Worm (Caenorhabditis elegans) whole organism, early embryonic: Measurements from ENCODE around the gene lrpc-1.
A peak's percentile ranks its signal among the peaks of the same experiment; 100 is the strongest.

Experiments used
- B0310.2 ChIP-seq: sonication (generic microtip); optimal IDR thresholded peaks from 2 replicates; lab custom pipeline; 2016; ENCODE audit warnings: mild to moderate bottlenecking, missing genetic modification characterization, missing compliant biosample characterization
- F13C5.2 ChIP-seq: sonication (generic microtip); optimal IDR thresholded peaks from 2 replicates; lab custom pipeline; 2017; ENCODE audit warnings: mild to moderate bottlenecking, missing genetic modification characterization, inconsistent platforms, missing compliant biosample characterization
- aly-1 ChIP-seq: sonication (generic microtip); optimal IDR thresholded peaks from 2 replicates; lab custom pipeline; 2016; ENCODE audit warnings: missing genetic modification characterization, missing compliant biosample characterization
- ama-1 ChIP-seq: fragments of 150-350 bp; optimal IDR thresholded peaks from 2 replicates; lab custom pipeline; 2014
- ceh-13 ChIP-seq: fragments of 200-800 bp; sonication (Bioruptor generic); optimal IDR thresholded peaks from 2 replicates; lab custom pipeline; 2018; ENCODE audit warnings: mild to moderate bottlenecking, missing genetic modification characterization, missing compliant biosample characterization
- ceh-36 ChIP-seq: sonication (generic microtip); optimal IDR thresholded peaks from 2 replicates; lab custom pipeline; 2016; ENCODE audit warnings: missing genetic modification characterization, inconsistent platforms, missing compliant biosample characterization
- ets-7 ChIP-seq: sonication (generic microtip); optimal IDR thresholded peaks from 2 replicates; lab custom pipeline; 2016; ENCODE audit warnings: missing genotype, missing genetic modification characterization, missing compliant biosample characterization
- flt-1 ChIP-seq: fragments of 200-800 bp; sonication (Bioruptor generic); IDR thresholded peaks from 2 replicates; pipeline ENCODE4 v1.3.6; 2022; ENCODE audit warnings: missing genetic modification characterization, missing compliant biosample characterization
- hmbx-1 ChIP-seq: sonication (generic microtip); optimal IDR thresholded peaks from 2 replicates; lab custom pipeline; 2016; ENCODE audit warnings: mild to moderate bottlenecking, missing genetic modification characterization, missing compliant biosample characterization
- hmg-4 ChIP-seq: fragments of 200-800 bp; sonication (Bioruptor generic); optimal IDR thresholded peaks from 2 replicates; lab custom pipeline; 2018; ENCODE audit warnings: mild to moderate bottlenecking, missing genetic modification characterization, missing compliant biosample characterization
- hnd-1 ChIP-seq: sonication (generic microtip); optimal IDR thresholded peaks from 2 replicates; lab custom pipeline; 2016; ENCODE audit warnings: missing genetic modification characterization, missing compliant biosample characterization
- pes-1 ChIP-seq: fragments of 200-800 bp; sonication (Bioruptor generic); IDR thresholded peaks from 2 replicates; pipeline ENCODE4 v1.3.6; 2022; ENCODE audit warnings: missing genetic modification reagents, missing genetic modification characterization, missing compliant biosample characterization
- scrt-1 ChIP-seq: fragments of 200-800 bp; sonication (Bioruptor generic); IDR thresholded peaks from 2 replicates; pipeline ENCODE4 v1.3.6; 2022; ENCODE audit warnings: missing genetic modification characterization, missing compliant biosample characterization
- sea-1 ChIP-seq: fragments of 200-800 bp; sonication (Bioruptor generic); conservative IDR thresholded peaks from 2 replicates; pipeline ENCODE4 v1.3.6; 2022; ENCODE audit warnings: missing genetic modification characterization, missing compliant biosample characterization
- tbx-11 ChIP-seq: fragments of 200-800 bp; sonication (Bioruptor generic); IDR thresholded peaks from 2 replicates; pipeline ENCODE4 v1.3.6; 2022; ENCODE audit warnings: missing genetic modification characterization, missing compliant biosample characterization
- tbx-37 ChIP-seq: fragments of 200-800 bp; sonication (Bioruptor generic); conservative IDR thresholded peaks from 2 replicates; pipeline ENCODE4 v1.3.6; 2022; ENCODE audit warnings: missing genetic modification reagents, missing genetic modification characterization, missing compliant biosample characterization
- tra-4 ChIP-seq: sonication (generic microtip); optimal IDR thresholded peaks from 2 replicates; lab custom pipeline; 2017; ENCODE audit warnings: missing genetic modification characterization, missing compliant biosample characterization

lrpc-1 gene

ce11 chrV:5613109-5613508 lies at the start of gene lrpc-1:
Gene lrpc-1, minus strand, starts transcription at chrV:5613209.
- TF ChIP-seq tbx-37 (no peak), flt-1 (GFP tag; lab: Robert Waterston, UW) (no peak)

ce11 chrV:5660604-5661209 lies 47.7 kb upstream of the lrpc-1 start, which contains the start of the genes mut-14 and C14C11.2:
Gene mut-14, minus strand, starts transcription at chrV:5660704.
Gene C14C11.2, plus strand, starts transcription at chrV:5661159.
- TF ChIP-seq B0310.2, result no peak
- TF ChIP-seq flt-1 (GFP tag; lab: Robert Waterston, UW), result no peak
- TF ChIP-seq sea-1 (GFP tag; lab: Robert Waterston, UW), result no peak
- TF ChIP-seq hmbx-1 (tag; lab: Kevin White, UChicago), result no peak
- TF ChIP-seq ets-7 (tag; lab: Kevin White, UChicago), result no peak
- TF ChIP-seq scrt-1, result no peak
- no peak for TF ChIP-seq F13C5.2 (tag; lab: Kevin White, UChicago)
- TF ChIP-seq tra-4 (tag; lab: Kevin White, UChicago), result no peak
- no peak for TF ChIP-seq hnd-1 (tag; lab: Kevin White, UChicago)
- TF ChIP-seq hmg-4 (GFP tag; lab: Kevin White, UChicago), result no peak
- no peak for TF ChIP-seq tbx-11 (GFP tag; lab: Robert Waterston, UW)
- no peak for TF ChIP-seq pes-1 (GFP tag; lab: Robert Waterston, UW)
- TF ChIP-seq ama-1 (lab: Kevin White, UChicago), result no peak
- TF ChIP-seq ceh-36 (tag; lab: Kevin White, UChicago), result no peak
- no peak for TF ChIP-seq tbx-37

ce11 chrV:5653990-5654499 lies 41.0 kb upstream of the lrpc-1 start, which contains the start of gene hex-2:
Gene hex-2, plus strand, starts transcription at chrV:5654449.
- TF ChIP-seq hmbx-1 (tag; lab: Kevin White, UChicago) (no peak), hnd-1 (tag; lab: Kevin White, UChicago) (no peak), F13C5.2 (tag; lab: Kevin White, UChicago) (no peak), flt-1 (GFP tag; lab: Robert Waterston, UW) (no peak), ceh-36 (tag; lab: Kevin White, UChicago) (no peak), sea-1 (GFP tag; lab: Robert Waterston, UW) (no peak), tbx-11 (GFP tag; lab: Robert Waterston, UW) (no peak), ceh-13 (no peak), B0310.2 (no peak)

ce11 chrV:5651905-5652304 lies 38.9 kb upstream of the lrpc-1 start:
- no peak for TF ChIP-seq F13C5.2 (tag; lab: Kevin White, UChicago)
- no peak for TF ChIP-seq ama-1 (lab: Kevin White, UChicago)
- TF ChIP-seq hmg-4 (GFP tag; lab: Kevin White, UChicago), result no peak
- TF ChIP-seq aly-1 (tag; lab: Kevin White, UChicago), result no peak
- TF ChIP-seq pes-1 (GFP tag; lab: Robert Waterston, UW), result no peak
- no peak for TF ChIP-seq tbx-37

- no peak for TF ChIP-seq ets-7 (tag; lab: Kevin White, UChicago)
- TF ChIP-seq tra-4 (tag; lab: Kevin White, UChicago), result no peak
- TF ChIP-seq tbx-37, result no peak
- TF ChIP-seq hmg-4 (GFP tag; lab: Kevin White, UChicago), result no peak
- TF ChIP-seq aly-1 (tag; lab: Kevin White, UChicago), result no peak
- TF ChIP-seq ceh-36 (tag; lab: Kevin White, UChicago), result no peak
Observed at ce11 chrV:5647359-5647758, 34.4 kb upstream of the lrpc-1 start, which contains the start of gene C14C11.4. Gene C14C11.4, plus strand, starts transcription at chrV:5647610.

- no peak for TF ChIP-seq sea-1 (GFP tag; lab: Robert Waterston, UW)
- TF ChIP-seq ceh-36 (tag; lab: Kevin White, UChicago), result no peak
- TF ChIP-seq scrt-1, result no peak
- TF ChIP-seq hnd-1 (tag; lab: Kevin White, UChicago), result no peak
- no peak for TF ChIP-seq ets-7 (tag; lab: Kevin White, UChicago)
- no peak for TF ChIP-seq ceh-13
- TF ChIP-seq hmbx-1 (tag; lab: Kevin White, UChicago), result no peak
- TF ChIP-seq F13C5.2 (tag; lab: Kevin White, UChicago), result no peak
- TF ChIP-seq ama-1 (lab: Kevin White, UChicago), result no peak
- TF ChIP-seq hmg-4 (GFP tag; lab: Kevin White, UChicago), result no peak
- no peak for TF ChIP-seq flt-1 (GFP tag; lab: Robert Waterston, UW)
Observed at ce11 chrV:5644171-5644570, 31.2 kb upstream of the lrpc-1 start, which contains the start of gene srx-117. Gene srx-117, plus strand, starts transcription at chrV:5644471.

- TF ChIP-seq pes-1 (GFP tag; lab: Robert Waterston, UW), result peak; percentile 64
Observed at ce11 chrV:5640072-5640471, 27.1 kb upstream of the lrpc-1 start.

ce11 chrV:5634445-5634844 lies 21.4 kb upstream of the lrpc-1 start:
- TF ChIP-seq hmbx-1 (tag; lab: Kevin White, UChicago), result no peak
- no peak for TF ChIP-seq aly-1 (tag; lab: Kevin White, UChicago)
- no peak for TF ChIP-seq F13C5.2 (tag; lab: Kevin White, UChicago)
- no peak for TF ChIP-seq sea-1 (GFP tag; lab: Robert Waterston, UW)
- no peak for TF ChIP-seq ets-7 (tag; lab: Kevin White, UChicago)
